Worm (Caenorhabditis elegans): ENCODE measurements around the gene acr-9.

acr-9 gene

DNA sequence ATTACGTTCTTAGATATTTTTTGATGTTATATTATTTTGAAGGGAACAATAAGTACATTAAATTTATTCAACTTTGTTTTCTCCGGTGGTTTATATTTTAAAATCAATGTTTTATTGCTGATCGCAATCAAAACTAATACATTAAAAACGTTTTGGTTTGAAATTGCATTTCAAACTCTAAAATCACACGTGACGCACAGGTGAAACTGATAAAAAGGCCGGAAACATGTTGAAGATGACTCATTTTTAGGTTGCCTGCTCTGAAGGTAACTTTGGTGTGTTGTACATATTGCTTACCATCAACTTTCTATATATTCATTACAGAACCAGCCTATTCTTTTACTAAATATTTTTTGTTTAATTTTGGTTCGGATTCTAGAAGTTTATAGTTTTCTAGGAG, 39.0 kb upstream of the acr-9 start:
- TF ChIP-seq crh-2 (tag; optimal IDR thresholded peaks at IDR 0.05) (peak; percentile 22), fos-1 (tag; optimal IDR thresholded peaks at IDR 0.05) (peak; percentile 59), Y55F3AM.14 (GFP tag; optimal IDR thresholded peaks at IDR 0.05) (no peak), sma-9 (GFP tag; optimal IDR thresholded peaks at IDR 0.05) (peak; percentile 47), sma-9 (tag; optimal IDR thresholded peaks at IDR 0.05) (no peak), peb-1 (tag; optimal IDR thresholded peaks at IDR 0.05) (no peak)

DNA sequence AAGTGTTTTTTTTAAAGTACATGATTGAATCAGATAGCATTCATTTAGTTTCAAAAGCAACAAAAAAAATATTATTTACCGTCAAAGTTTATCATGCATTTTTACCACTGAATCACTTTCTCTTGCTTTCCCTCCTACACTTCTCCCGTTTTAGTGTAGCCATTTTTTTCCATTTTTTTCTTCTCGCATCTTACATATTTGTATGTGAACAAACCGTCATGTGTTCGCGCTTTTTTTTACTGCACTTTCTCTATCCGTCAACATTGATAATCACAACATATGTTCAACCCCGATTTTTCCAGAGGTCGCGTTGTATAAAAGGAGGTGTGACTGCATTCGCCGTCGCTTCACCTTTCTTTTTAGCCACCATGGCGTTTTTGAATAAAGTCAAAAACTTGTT, 30.2 kb upstream of the acr-9 start, which contains the start of gene gck-4:
Gene gck-4, plus strand, starts transcription at position 301 of the 400 bp plus-strand sequence.
- TF ChIP-seq lin-11 (tag; optimal IDR thresholded peaks at IDR 0.05) (no peak), ztf-11 (tag; optimal IDR thresholded peaks at IDR 0.05) (no peak), fos-1 (tag; optimal IDR thresholded peaks at IDR 0.05) (no peak), nhr-237 (tag; optimal IDR thresholded peaks at IDR 0.05) (no peak), blmp-1 (tag; optimal IDR thresholded peaks at IDR 0.05; ENCODE audit: insufficient read depth) (peak; percentile 9), skn-1 (tag; optimal IDR thresholded peaks at IDR 0.05) (no peak), unc-39 (tag; optimal IDR thresholded peaks at IDR 0.05) (no peak), nhr-12 (tag; optimal IDR thresholded peaks at IDR 0.05) (no peak)

DNA sequence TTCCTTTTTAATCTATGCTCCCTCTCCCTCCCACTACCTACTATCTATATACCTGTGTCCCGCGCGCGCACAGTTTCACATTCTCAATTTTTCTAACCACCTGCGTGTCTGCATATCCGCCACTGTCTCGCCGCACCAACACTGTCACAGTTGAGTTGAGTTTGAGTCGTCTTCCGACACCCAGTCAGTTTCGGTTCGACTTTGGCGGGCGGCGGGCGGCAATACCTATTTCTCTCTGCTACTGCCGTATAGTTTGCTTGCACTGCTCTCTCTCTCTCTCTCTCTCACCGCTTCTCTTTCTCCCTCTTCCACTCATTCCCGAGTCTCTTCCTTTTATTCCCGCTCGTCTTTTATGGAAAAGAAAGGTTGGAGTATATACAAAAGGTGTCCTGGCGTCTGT, 28.7 kb upstream of the acr-9 start:
- TF ChIP-seq peb-1 (tag; optimal IDR thresholded peaks at IDR 0.05) = peak; percentile 15
- no peak for TF ChIP-seq sem-4 (tag; optimal IDR thresholded peaks at IDR 0.05)
- TF ChIP-seq crh-2 (tag; optimal IDR thresholded peaks at IDR 0.05) = no peak
- TF ChIP-seq lin-39 (tag; optimal IDR thresholded peaks at IDR 0.05) = no peak
- no peak for TF ChIP-seq ama-1 (optimal IDR thresholded peaks at IDR 0.05)
- no peak for TF ChIP-seq zag-1 (tag; optimal IDR thresholded peaks at IDR 0.05)
- no peak for TF ChIP-seq nhr-6 (tag; optimal IDR thresholded peaks at IDR 0.05)
- TF ChIP-seq F13H6.1 (tag; optimal IDR thresholded peaks at IDR 0.05) = peak; percentile 59
- no peak for TF ChIP-seq mab-5 (tag; optimal IDR thresholded peaks at IDR 0.05)
- peak; percentile 27 for TF ChIP-seq sma-3 (GFP tag; optimal IDR thresholded peaks at IDR 0.05)
- no peak for TF ChIP-seq ZK546.5 (tag; optimal IDR thresholded peaks at IDR 0.05)
- TF ChIP-seq unc-55 (GFP tag; optimal IDR thresholded peaks at IDR 0.05) = no peak
- no peak for TF ChIP-seq nhr-237 (tag; optimal IDR thresholded peaks at IDR 0.05)
- no peak for TF ChIP-seq snpc-4 (tag; optimal IDR thresholded peaks at IDR 0.05)
- no peak for TF ChIP-seq ceh-82 (tag; optimal IDR thresholded peaks at IDR 0.05)

DNA sequence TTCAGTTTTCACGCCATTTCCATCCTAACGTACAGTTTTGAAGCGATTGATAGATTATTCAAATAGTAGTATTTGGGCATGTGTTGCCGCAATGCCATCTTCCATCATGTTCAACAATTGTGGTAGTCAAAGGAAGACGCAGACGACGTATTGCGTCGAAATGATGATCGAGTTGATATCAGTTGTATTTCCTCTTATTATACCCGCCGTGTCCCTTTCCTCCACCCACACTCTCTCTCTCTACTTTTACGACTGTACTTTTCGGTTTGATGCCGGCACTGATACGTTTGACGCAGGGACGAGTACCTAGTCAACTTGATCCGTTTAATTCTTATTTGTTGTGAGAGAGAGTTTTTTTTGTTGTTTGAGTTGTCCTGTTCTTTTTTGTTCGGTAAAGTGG, 25.9 kb upstream of the acr-9 start:
- TF ChIP-seq sma-3 (GFP tag; optimal IDR thresholded peaks at IDR 0.05) (peak; percentile 50), crh-2 (tag; optimal IDR thresholded peaks at IDR 0.05) (peak; percentile 10), F13H6.1 (tag; optimal IDR thresholded peaks at IDR 0.05) (peak; percentile 8), sma-9 (GFP tag; optimal IDR thresholded peaks at IDR 0.05) (peak; percentile 65), sma-9 (tag; optimal IDR thresholded peaks at IDR 0.05) (no peak), nhr-129 (tag; optimal IDR thresholded peaks at IDR 0.05) (peak; percentile 57), nhr-25 (tag; optimal IDR thresholded peaks at IDR 0.05) (no peak), ztf-4 (tag; optimal IDR thresholded peaks at IDR 0.05) (no peak), nhr-21 (tag; optimal IDR thresholded peaks at IDR 0.05) (peak; percentile 30), elt-3 (tag; optimal IDR thresholded peaks at IDR 0.05) (no peak), egl-27 (tag; optimal IDR thresholded peaks at IDR 0.05) (peak; percentile 15), peb-1 (tag; optimal IDR thresholded peaks at IDR 0.05) (no peak), fos-1 (tag; optimal IDR thresholded peaks at IDR 0.05) (peak; percentile 66), dmd-4 (tag; optimal IDR thresholded peaks at IDR 0.05) (no peak)

- peak; percentile 21 for TF ChIP-seq sma-9 (GFP tag; optimal IDR thresholded peaks at IDR 0.05)
- TF ChIP-seq sma-9 (tag; optimal IDR thresholded peaks at IDR 0.05) = no peak
- TF ChIP-seq nhr-129 (tag; optimal IDR thresholded peaks at IDR 0.05) = peak; percentile 5
- TF ChIP-seq nhr-25 (tag; optimal IDR thresholded peaks at IDR 0.05) = peak; percentile 6
- no peak for TF ChIP-seq ztf-1 (GFP tag; conservative IDR thresholded peaks at IDR 0.05)
- TF ChIP-seq F13H6.1 (tag; optimal IDR thresholded peaks at IDR 0.05) = no peak
- TF ChIP-seq unc-55 (GFP tag; optimal IDR thresholded peaks at IDR 0.05) = no peak
These were observed 24.3 kb upstream of the acr-9 start for ce11 chrX:13670966-13671365.

DNA sequence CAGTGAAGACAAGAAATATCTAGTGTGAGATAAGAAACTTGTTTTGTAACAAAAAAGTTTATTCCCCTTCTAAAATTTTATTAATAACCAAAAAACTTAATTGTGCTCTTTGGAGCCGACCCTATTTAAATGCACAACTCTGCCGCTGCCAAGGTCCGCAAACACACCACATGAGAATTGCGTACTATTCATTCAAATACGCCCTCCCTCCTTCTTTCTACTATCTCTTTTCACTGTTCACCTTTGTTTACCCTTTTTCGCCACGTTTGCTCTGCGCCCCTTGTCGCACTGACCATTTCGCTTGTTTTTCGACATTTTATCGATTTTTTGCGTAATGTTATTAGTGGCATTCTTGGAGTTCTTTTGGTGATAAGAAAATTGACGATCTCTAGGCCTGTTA, 22.9 kb upstream of the acr-9 start:
- TF ChIP-seq nhr-77 (tag; optimal IDR thresholded peaks at IDR 0.05) = no peak
- TF ChIP-seq sma-9 (GFP tag; optimal IDR thresholded peaks at IDR 0.05) = peak; percentile 42
- TF ChIP-seq sma-9 (tag; optimal IDR thresholded peaks at IDR 0.05) = no peak
- no peak for TF ChIP-seq ZK546.5 (tag; optimal IDR thresholded peaks at IDR 0.05)
- TF ChIP-seq mab-5 (tag; optimal IDR thresholded peaks at IDR 0.05) = no peak
- no peak for TF ChIP-seq unc-62 (GFP tag; optimal IDR thresholded peaks at IDR 0.05)
- TF ChIP-seq fos-1 (tag; optimal IDR thresholded peaks at IDR 0.05) = peak; percentile 54
- TF ChIP-seq egl-27 (tag; optimal IDR thresholded peaks at IDR 0.05) = no peak
- TF ChIP-seq elt-3 (tag; optimal IDR thresholded peaks at IDR 0.05) = no peak
- TF ChIP-seq Y55F3AM.14 (GFP tag; optimal IDR thresholded peaks at IDR 0.05) = no peak
- no peak for TF ChIP-seq nhr-6 (tag; optimal IDR thresholded peaks at IDR 0.05)
- no peak for TF ChIP-seq skn-1 (tag; optimal IDR thresholded peaks at IDR 0.05)
- TF ChIP-seq lin-13 (GFP tag; optimal IDR thresholded peaks at IDR 0.05) = peak; percentile 33
- TF ChIP-seq ztf-1 (GFP tag; conservative IDR thresholded peaks at IDR 0.05) = no peak
- TF ChIP-seq unc-55 (GFP tag; optimal IDR thresholded peaks at IDR 0.05) = peak; percentile 35
- no peak for TF ChIP-seq nhr-11 (tag; optimal IDR thresholded peaks at IDR 0.05)
- no peak for TF ChIP-seq ceh-82 (tag; optimal IDR thresholded peaks at IDR 0.05)
- no peak for TF ChIP-seq R02D3.7 (tag; optimal IDR thresholded peaks at IDR 0.05)
- no peak for TF ChIP-seq nhr-237 (tag; optimal IDR thresholded peaks at IDR 0.05)
- TF ChIP-seq lin-11 (tag; optimal IDR thresholded peaks at IDR 0.05) = no peak
- peak; percentile 43 for TF ChIP-seq C34F6.9 (tag; optimal IDR thresholded peaks at IDR 0.05)
- TF ChIP-seq elt-1 (tag; optimal IDR thresholded peaks at IDR 0.05) = no peak
- TF ChIP-seq gmeb-1 (tag; optimal IDR thresholded peaks at IDR 0.05) = peak; percentile 45
- no peak for TF ChIP-seq blmp-1 (tag; optimal IDR thresholded peaks at IDR 0.05; ENCODE audit: insufficient read depth)
- TF ChIP-seq ceh-16 (tag; optimal IDR thresholded peaks at IDR 0.05) = no peak

Measured in whole organism, L2 larva.